Fruit fly (Drosophila melanogaster) whole organism, prepupa: Measurements from ENCODE around the gene Sws1.

Source experiments
- Blimp-1 ChIP-seq: fragments of 200-800 bp; sonication (Bioruptor generic); optimal IDR thresholded peaks from 3 replicates; lab custom pipeline; 2017; ENCODE audit warnings: missing biosample characterization, missing genetic modification characterization, mild to moderate bottlenecking, moderate library complexity, missing genetic modification reagents
- CG10631 ChIP-seq: fragments of 200-800 bp; sonication (Bioruptor generic); optimal IDR thresholded peaks from 2 replicates; lab custom pipeline; 2016; ENCODE audit warnings: missing biosample characterization, missing genetic modification characterization
- CG10669 ChIP-seq: fragments of 200-800 bp; sonication (Bioruptor generic); optimal IDR thresholded peaks from 3 replicates; lab custom pipeline; 2018; ENCODE audit warnings: missing biosample characterization, mild to moderate bottlenecking, missing genetic modification characterization, moderate library complexity
- CG11294 ChIP-seq: fragments of 200-800 bp; sonication (Bioruptor generic); IDR thresholded peaks from 2 replicates; pipeline ENCODE4 v1.3.6; 2022; ENCODE audit warnings: missing biosample characterization, missing genetic modification characterization
- CG11902 ChIP-seq: fragments of 200-800 bp; sonication (Bioruptor generic); optimal IDR thresholded peaks from 3 replicates; lab custom pipeline; 2016; ENCODE audit warnings: missing biosample characterization, missing genetic modification characterization
- CG15336 ChIP-seq: fragments of 200-800 bp; sonication (Bioruptor generic); IDR thresholded peaks from 2 replicates; pipeline ENCODE4 v1.3.6; 2022; ENCODE audit warnings: missing biosample characterization, missing genetic modification characterization
- CG1621 ChIP-seq: fragments of 200-800 bp; sonication (Bioruptor generic); optimal IDR thresholded peaks from 3 replicates; lab custom pipeline; 2018; ENCODE audit warnings: missing biosample characterization, mild to moderate bottlenecking, missing genetic modification characterization
- CG16779 ChIP-seq: fragments of 200-800 bp; sonication (Bioruptor generic); optimal IDR thresholded peaks from 3 replicates; lab custom pipeline; 2017; ENCODE audit warnings: missing biosample characterization, mild to moderate bottlenecking, missing genetic modification characterization
- CG3032 ChIP-seq: fragments of 200-800 bp; optimal IDR thresholded peaks from 2 replicates; lab custom pipeline; 2019; ENCODE audit warnings: missing biosample characterization, mild to moderate bottlenecking, missing genetic modification characterization, moderate library complexity
- CG31627 ChIP-seq: fragments of 200-800 bp; sonication (Bioruptor generic); optimal IDR thresholded peaks from 3 replicates; lab custom pipeline; 2016; ENCODE audit warnings: missing biosample characterization, missing genetic modification characterization
- CG32006 ChIP-seq: fragments of 200-800 bp; sonication (Bioruptor generic); optimal IDR thresholded peaks from 3 replicates; lab custom pipeline; 2017; ENCODE audit warnings: missing biosample characterization, mild to moderate bottlenecking, missing genetic modification characterization
- CG3919 ChIP-seq: fragments of 200-800 bp; sonication (Bioruptor generic); optimal IDR thresholded peaks from 3 replicates; lab custom pipeline; 2016; ENCODE audit warnings: missing biosample characterization, missing genetic modification characterization
- CG4318 ChIP-seq: fragments of 200-800 bp; sonication (Bioruptor generic); optimal IDR thresholded peaks from 3 replicates; lab custom pipeline; 2017; ENCODE audit warnings: missing biosample characterization, mild to moderate bottlenecking, missing genetic modification characterization
- CG6163 ChIP-seq: fragments of 200-800 bp; sonication (Bioruptor generic); IDR thresholded peaks from 3 replicates; pipeline ENCODE4 v1.3.6; 2022; ENCODE audit warnings: missing biosample characterization, missing genetic modification characterization
- CG6276 ChIP-seq: fragments of 200-800 bp; sonication (Bioruptor generic); optimal IDR thresholded peaks from 2 replicates; lab custom pipeline; 2017; ENCODE audit warnings: missing biosample characterization, mild to moderate bottlenecking, missing genetic modification characterization
- CG6808 ChIP-seq: fragments of 200-800 bp; sonication (Bioruptor generic); optimal IDR thresholded peaks from 3 replicates; lab custom pipeline; 2017; ENCODE audit warnings: missing biosample characterization, missing genetic modification characterization, mild to moderate bottlenecking, moderate library complexity, missing genetic modification reagents
- CG6854 ChIP-seq: fragments of 200-800 bp; sonication (Bioruptor generic); optimal IDR thresholded peaks from 2 replicates; lab custom pipeline; 2017; ENCODE audit warnings: missing biosample characterization, mild to moderate bottlenecking, missing genetic modification characterization
- CG8119 ChIP-seq: fragments of 200-800 bp; sonication (Bioruptor generic); IDR thresholded peaks from 3 replicates; pipeline ENCODE4 v1.3.6; 2022; ENCODE audit warnings: missing biosample characterization, missing genetic modification characterization
- CG8319 ChIP-seq: fragments of 200-800 bp; sonication (Bioruptor generic); optimal IDR thresholded peaks from 3 replicates; lab custom pipeline; 2016; ENCODE audit warnings: missing biosample characterization, missing genetic modification characterization
- CG8632 ChIP-seq: fragments of 200-800 bp; sonication (Bioruptor generic); optimal IDR thresholded peaks from 3 replicates; lab custom pipeline; 2016; ENCODE audit warnings: missing biosample characterization, missing genetic modification characterization
- Eip75B ChIP-seq: fragments of 200-800 bp; sonication (Bioruptor generic); optimal IDR thresholded peaks from 3 replicates; lab custom pipeline; 2016; ENCODE audit warnings: missing biosample characterization, missing genetic modification characterization
- Eip78C ChIP-seq: fragments of 200-800 bp; sonication (Bioruptor generic); peaks from one replicate; lab custom pipeline; 2016; ENCODE audit warnings: missing biosample characterization, missing genetic modification characterization
- Ets96B ChIP-seq: fragments of 200-800 bp; optimal IDR thresholded peaks from 2 replicates; lab custom pipeline; 2019; ENCODE audit warnings: missing biosample characterization, mild to moderate bottlenecking, missing genetic modification characterization, moderate library complexity
- Gug ChIP-seq: fragments of 200-800 bp; sonication (Bioruptor generic); IDR thresholded peaks from 2 replicates; pipeline ENCODE4 v1.3.6; 2022; ENCODE audit warnings: missing biosample characterization, missing genetic modification characterization
- Hr38 ChIP-seq: sonication (Bioruptor generic); optimal IDR thresholded peaks from 2 replicates; lab custom pipeline; 2016; ENCODE audit warnings: missing biosample characterization, missing genetic modification characterization
- Hr4 ChIP-seq: fragments of 200-800 bp; sonication (Bioruptor generic); optimal IDR thresholded peaks from 3 replicates; lab custom pipeline; 2016; ENCODE audit warnings: missing biosample characterization, missing genetic modification characterization
- Lpt ChIP-seq: fragments of 200-800 bp; sonication (Bioruptor generic); optimal IDR thresholded peaks from 3 replicates; lab custom pipeline; 2016; ENCODE audit warnings: missing biosample characterization, missing genetic modification characterization
- Met ChIP-seq: fragments of 200-800 bp; sonication (Bioruptor generic); optimal IDR thresholded peaks from 3 replicates; lab custom pipeline; 2016; ENCODE audit warnings: missing biosample characterization, missing genetic modification characterization
- Smox ChIP-seq: fragments of 200-800 bp; sonication (Bioruptor generic); optimal IDR thresholded peaks from 3 replicates; lab custom pipeline; 2016; ENCODE audit warnings: missing biosample characterization, missing genetic modification characterization
- Sox14 ChIP-seq: fragments of 200-800 bp; sonication (Bioruptor generic); optimal IDR thresholded peaks from 3 replicates; lab custom pipeline; 2016; ENCODE audit warnings: missing biosample characterization, missing genetic modification characterization
- Sox15 ChIP-seq: fragments of 200-800 bp; sonication (Bioruptor generic); optimal IDR thresholded peaks from 3 replicates; lab custom pipeline; 2016; ENCODE audit warnings: missing biosample characterization, missing genetic modification characterization
- achi ChIP-seq: fragments of 200-800 bp; sonication (Bioruptor generic); optimal IDR thresholded peaks from 3 replicates; lab custom pipeline; 2016; ENCODE audit warnings: missing biosample characterization, missing genetic modification characterization
- acj6 ChIP-seq: fragments of 200-800 bp; sonication (Bioruptor generic); optimal IDR thresholded peaks from 3 replicates; lab custom pipeline; 2016; ENCODE audit warnings: missing biosample characterization, missing genetic modification characterization
- cyc ChIP-seq: fragments of 200-800 bp; sonication (Bioruptor generic); optimal IDR thresholded peaks from 3 replicates; lab custom pipeline; 2016; ENCODE audit warnings: missing biosample characterization, missing genetic modification characterization
- eg ChIP-seq: fragments of 200-800 bp; sonication (Bioruptor generic); IDR thresholded peaks from 3 replicates; pipeline ENCODE4 v1.3.6; 2022; ENCODE audit warnings: missing biosample characterization, missing genetic modification characterization
- fd85E ChIP-seq: fragments of 200-800 bp; sonication (Bioruptor generic); optimal IDR thresholded peaks from 3 replicates; lab custom pipeline; 2016; ENCODE audit warnings: missing biosample characterization, missing genetic modification characterization
- fkh ChIP-seq: fragments of 200-800 bp; sonication (Bioruptor generic); optimal IDR thresholded peaks from 3 replicates; lab custom pipeline; 2017; ENCODE audit warnings: missing biosample characterization, mild to moderate bottlenecking, missing genetic modification characterization, moderate library complexity
- lz ChIP-seq: fragments of 200-800 bp; sonication (Bioruptor generic); optimal IDR thresholded peaks from 3 replicates; lab custom pipeline; 2016; ENCODE audit warnings: missing biosample characterization, missing genetic modification characterization
- salr ChIP-seq, 2 experiments: fragments of 200-800 bp; sonication (Bioruptor generic); optimal IDR thresholded peaks; 3 replicates each; lab custom pipeline; 2016 to 2018; ENCODE audit warnings: missing biosample characterization in 2 of 2, missing genetic modification characterization in 2 of 2, mild to moderate bottlenecking in 1 of 2
- ss ChIP-seq, 2 experiments: fragments of 200-800 bp; sonication (Bioruptor generic); optimal IDR thresholded peaks; 2 replicates in 1 of 2; 3 replicates in 1 of 2; lab custom pipeline; 2017 to 2018; ENCODE audit warnings: mild to moderate bottlenecking in 2 of 2, missing biosample characterization in 2 of 2, missing genetic modification characterization in 2 of 2, moderate library complexity in 1 of 2
- svp ChIP-seq: fragments of 200-800 bp; sonication (Bioruptor generic); peaks from one replicate; lab custom pipeline; 2016; ENCODE audit warnings: missing biosample characterization, missing genetic modification characterization
- topi ChIP-seq: fragments of 200-800 bp; sonication (Bioruptor generic); optimal IDR thresholded peaks from 3 replicates; lab custom pipeline; 2016; ENCODE audit warnings: missing biosample characterization, missing genetic modification characterization
- vri ChIP-seq: fragments of 200-800 bp; sonication (Bioruptor generic); optimal IDR thresholded peaks from 3 replicates; lab custom pipeline; 2016; ENCODE audit warnings: missing biosample characterization, mild to moderate bottlenecking, missing genetic modification characterization

The Sws1 gene

dm6 chr2L:2542491-2542890, 32.4 kb downstream of the Sws1 start:
- TF ChIP-seq cyc (no peak), CG10631 (GFP tag; lab: Kevin White, UChicago) (no peak), Eip75B (GFP tag; lab: Kevin White, UChicago) (no peak), Eip78C (GFP tag; lab: Kevin White, UChicago) (peak; percentile 23), topi (GFP tag; lab: Kevin White, UChicago) (no peak), ss (GFP tag; optimal IDR thresholded peaks at IDR 0.05; lab: Kevin White, UChicago) (no peak), Sox15 (GFP tag; lab: Kevin White, UChicago) (no peak), CG4318 (no peak), CG3919 (GFP tag; lab: Kevin White, UChicago) (no peak), CG3032 (tag; lab: Kevin White, UChicago) (no peak), CG6163 (GFP tag; lab: Robert Waterston, UW) (no peak), CG32006 (GFP tag; lab: Kevin White, UChicago) (peak; percentile 20), CG16779 (tag; lab: Kevin White, UChicago) (no peak), CG15336 (GFP tag; lab: Robert Waterston, UW) (0 out of 2 replicates have a peak, but pooled peaks have one; percentile 17), Gug (GFP tag; lab: Robert Waterston, UW) (0 out of 2 replicates have a peak, but pooled peaks have one; percentile 21), Lpt (no peak), Ets96B (tag; lab: Kevin White, UChicago) (no peak), CG1621 (tag; lab: Kevin White, UChicago) (no peak), Hr4 (GFP tag; lab: Kevin White, UChicago) (no peak), lz (GFP tag; lab: Kevin White, UChicago) (no peak), salr (GFP tag; optimal IDR thresholded peaks at IDR 0.05; lab: Kevin White, UChicago) (no peak), Hr38 (GFP tag; lab: Kevin White, UChicago) (no peak), Met (no peak), fd85E (GFP tag; lab: Kevin White, UChicago) (no peak), CG8119 (GFP tag; lab: Robert Waterston, UW) (0 out of 3 replicates have a peak, but pooled peaks have one; percentile 37), CG11294 (GFP tag; lab: Robert Waterston, UW) (no peak), CG8632 (no peak), Blimp-1 (GFP tag; lab: Kevin White, UChicago) (no peak), fkh (GFP tag; lab: Kevin White, UChicago) (no peak), Smox (GFP tag; lab: Kevin White, UChicago) (no peak), CG31627 (GFP tag; lab: Kevin White, UChicago) (no peak), eg (0 out of 3 replicates have a peak, but pooled peaks have one; percentile 27)

dm6 chr2L:2528097-2528496, 46.8 kb downstream of the Sws1 start:
- TF ChIP-seq CG8319 (GFP tag; lab: Kevin White, UChicago): no peak
- no peak for TF ChIP-seq CG6276 (GFP tag; lab: Kevin White, UChicago)
- TF ChIP-seq Sox15 (GFP tag; lab: Kevin White, UChicago): no peak
- no peak for TF ChIP-seq CG6808
- TF ChIP-seq Eip78C (GFP tag; lab: Kevin White, UChicago): peak; percentile 32
- no peak for TF ChIP-seq achi
- peak; percentile 2 for TF ChIP-seq CG3919 (GFP tag; lab: Kevin White, UChicago)
- TF ChIP-seq Smox (GFP tag; lab: Kevin White, UChicago): no peak
- TF ChIP-seq CG6163 (GFP tag; lab: Robert Waterston, UW): peak; percentile 38; the same call in 2 of the 3 replicates
- peak; percentile 1 for TF ChIP-seq Hr4 (GFP tag; lab: Kevin White, UChicago)
- TF ChIP-seq CG1621 (tag; lab: Kevin White, UChicago): no peak
- TF ChIP-seq Sox14: no peak
- TF ChIP-seq CG6854: no peak
- no peak for TF ChIP-seq CG8632
- TF ChIP-seq CG11902: no peak
- no peak for TF ChIP-seq svp (GFP tag; lab: Kevin White, UChicago)
- TF ChIP-seq CG32006 (GFP tag; lab: Kevin White, UChicago): peak; percentile 20
- peak; percentile 8 for TF ChIP-seq CG10669
- TF ChIP-seq vri (GFP tag; lab: Kevin White, UChicago): no peak
- TF ChIP-seq topi (GFP tag; lab: Kevin White, UChicago): no peak
- no peak for TF ChIP-seq CG4318
- TF ChIP-seq CG31627 (GFP tag; lab: Kevin White, UChicago): no peak
- TF ChIP-seq CG8119 (GFP tag; lab: Robert Waterston, UW): no peak
- TF ChIP-seq acj6: no peak
